Worm (Caenorhabditis elegans): Measurements from ENCODE around the gene F58B4.3.

DNA sequence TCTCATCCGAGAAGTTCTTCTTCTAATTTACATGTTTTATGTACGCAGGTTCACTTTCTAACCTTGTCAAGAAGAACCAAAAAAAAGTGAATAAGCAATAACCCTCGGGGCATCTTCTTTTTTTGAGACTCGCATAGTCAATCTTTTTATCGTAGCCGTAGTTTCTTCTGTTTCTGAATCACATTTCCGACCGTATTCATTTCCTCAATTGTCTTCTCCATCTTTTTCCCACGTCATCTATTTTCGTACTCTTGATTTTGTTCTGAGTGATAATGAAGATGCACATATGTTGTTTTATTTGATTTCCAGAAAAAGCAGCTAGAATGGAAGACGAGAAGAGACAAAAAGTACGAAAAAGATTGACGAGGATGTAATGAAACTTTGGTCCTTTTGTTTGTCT, 15.3 kb downstream of the F58B4.3 start:
- no peak for TF ChIP-seq ztf-29 (GFP tag; IDR thresholded peaks at IDR 0.05)
- TF ChIP-seq ref-1 (GFP tag; conservative IDR thresholded peaks at IDR 0.05): no peak
- no peak for TF ChIP-seq med-1 (GFP tag; optimal IDR thresholded peaks at IDR 0.05; ENCODE audit: insufficient read depth)
- TF ChIP-seq ztf-23 (GFP tag; IDR thresholded peaks at IDR 0.05): no peak
- TF ChIP-seq cog-1 (tag; optimal IDR thresholded peaks at IDR 0.05): no peak
- no peak for TF ChIP-seq flt-1 (GFP tag; IDR thresholded peaks at IDR 0.05)
